Worm (Caenorhabditis elegans) whole organism, young adult: ENCODE results near the gene mec-7.
A peak's percentile ranks its signal among the peaks of the same experiment; 100 is the strongest.

Experiments used
- D2030.7 ChIP-seq: fragments of 200-800 bp; sonication (Bioruptor generic); IDR thresholded peaks from 2 replicates; pipeline ENCODE4 v1.3.6; 2022; ENCODE audit warnings: missing genetic modification reagents, missing genetic modification characterization, missing compliant biosample characterization
- F49E8.2 ChIP-seq: sonication (generic microtip); optimal IDR thresholded peaks from 3 replicates; lab custom pipeline; 2017; ENCODE audit warnings: missing genetic modification characterization, mild to moderate bottlenecking, missing compliant biosample characterization, antibody characterized with exemption, moderate library complexity; ENCODE audit not compliant: insufficient read depth
- F52B5.7 ChIP-seq: sonication (generic microtip); optimal IDR thresholded peaks from 2 replicates; lab custom pipeline; 2016; ENCODE audit warnings: mild to moderate bottlenecking, missing genetic modification characterization, missing compliant biosample characterization
- F55B11.4 ChIP-seq: sonication (generic microtip); optimal IDR thresholded peaks from 2 replicates; lab custom pipeline; 2016; ENCODE audit warnings: missing compliant biosample characterization, missing genetic modification characterization, borderline replicate concordance; ENCODE audit not compliant: insufficient read depth
- K11D2.4 ChIP-seq: fragments of 200-800 bp; sonication (Bioruptor generic); IDR thresholded peaks from 2 replicates; pipeline ENCODE4 v1.3.6; 2022; ENCODE audit warnings: missing genetic modification reagents, missing genetic modification characterization, missing compliant biosample characterization
- K12H6.12 ChIP-seq: fragments of 200-800 bp; sonication (Bioruptor generic); optimal IDR thresholded peaks from 2 replicates; lab custom pipeline; 2018; ENCODE audit warnings: mild to moderate bottlenecking, missing genetic modification characterization, missing compliant biosample characterization
- Y56A3A.18 ChIP-seq: fragments of 200-800 bp; sonication (Bioruptor generic); IDR thresholded peaks from 2 replicates; pipeline ENCODE4 v1.3.6; 2022; ENCODE audit warnings: missing genetic modification reagents, missing genetic modification characterization, missing compliant biosample characterization
- atf-7 ChIP-seq: sonication (generic microtip); optimal IDR thresholded peaks from 2 replicates; lab custom pipeline; 2017; ENCODE audit warnings: mild to moderate bottlenecking, missing genetic modification characterization, missing compliant biosample characterization
- attf-3 ChIP-seq: fragments of 200-800 bp; sonication (Bioruptor generic); conservative IDR thresholded peaks from 2 replicates; pipeline ENCODE4 v1.3.6; 2022; ENCODE audit warnings: missing genetic modification reagents, missing genetic modification characterization, missing compliant biosample characterization
- attf-5 ChIP-seq: fragments of 200-800 bp; sonication (Bioruptor generic); optimal IDR thresholded peaks from 2 replicates; lab custom pipeline; 2018; ENCODE audit warnings: mild to moderate bottlenecking, missing genetic modification characterization, missing compliant biosample characterization
- cebp-1 ChIP-seq, 2 experiments: fragments of 200-800 bp in 1 of 2; sonication (Bioruptor generic) in 1 of 2; sonication (generic microtip) in 1 of 2; IDR thresholded peaks in 1 of 2; optimal IDR thresholded peaks in 1 of 2; 2 replicates each; pipeline versions ENCODE4 v1.3.6 to Lab custom; 2017 to 2022; ENCODE audit warnings: missing compliant biosample characterization in 2 of 2, missing genetic modification characterization in 2 of 2, mild to moderate bottlenecking in 1 of 2, missing genetic modification reagents in 1 of 2, moderate library complexity in 1 of 2
- ceh-100 ChIP-seq: fragments of 200-800 bp; sonication (Bioruptor generic); IDR thresholded peaks from 2 replicates; pipeline ENCODE4 v1.3.6; 2022; ENCODE audit warnings: missing genetic modification reagents, missing genetic modification characterization, missing compliant biosample characterization
- ceh-27 ChIP-seq: fragments of 200-800 bp; sonication (Bioruptor generic); optimal IDR thresholded peaks from 2 replicates; lab custom pipeline; 2018; ENCODE audit warnings: mild to moderate bottlenecking, missing genetic modification characterization, moderate library complexity, missing compliant biosample characterization
- egl-18 ChIP-seq: fragments of 200-800 bp; sonication (Bioruptor generic); IDR thresholded peaks from 2 replicates; pipeline ENCODE4 v1.3.6; 2022; ENCODE audit warnings: missing genetic modification reagents, missing genetic modification characterization, missing compliant biosample characterization
- egl-44 ChIP-seq: fragments of 200-800 bp; sonication (Bioruptor generic); IDR thresholded peaks from 2 replicates; pipeline ENCODE4 v1.3.6; 2022; ENCODE audit warnings: missing genetic modification reagents, missing genetic modification characterization, missing compliant biosample characterization
- egrh-3 ChIP-seq: fragments of 200-800 bp; sonication (Bioruptor generic); IDR thresholded peaks from 2 replicates; pipeline ENCODE4 v1.3.6; 2022; ENCODE audit warnings: missing genetic modification reagents, missing genetic modification characterization, missing compliant biosample characterization
- hmg-1.2 ChIP-seq: fragments of 200-800 bp; sonication (Bioruptor generic); IDR thresholded peaks from 2 replicates; pipeline ENCODE4 v1.3.6; 2022; ENCODE audit warnings: missing genetic modification reagents, missing genetic modification characterization, missing compliant biosample characterization
- lag-1 ChIP-seq: fragments of 200-800 bp; sonication (Bioruptor generic); IDR thresholded peaks from 2 replicates; pipeline ENCODE4 v1.3.6; 2022; ENCODE audit warnings: missing genetic modification reagents, missing genetic modification characterization, missing compliant biosample characterization
- let-526 ChIP-seq: fragments of 200-800 bp; sonication (Bioruptor generic); IDR thresholded peaks from 2 replicates; pipeline ENCODE4 v1.3.6; 2022; ENCODE audit warnings: missing genetic modification reagents, missing genetic modification characterization, missing compliant biosample characterization
- let-607 ChIP-seq, 2 experiments: fragments of 200-800 bp in 1 of 2; sonication (Bioruptor generic) in 1 of 2; sonication (generic microtip) in 1 of 2; optimal IDR thresholded peaks; 2 replicates each; lab custom pipeline; 2016 to 2018; ENCODE audit warnings: mild to moderate bottlenecking in 2 of 2, missing compliant biosample characterization in 2 of 2, missing genetic modification characterization in 2 of 2, moderate library complexity in 2 of 2, missing genotype in 1 of 2
- lin-40 ChIP-seq: sonication (generic microtip); optimal IDR thresholded peaks from 2 replicates; lab custom pipeline; 2016; ENCODE audit warnings: missing genetic modification characterization, mild to moderate bottlenecking, missing compliant biosample characterization, missing genotype, missing genetic modification reagents
- madf-6 ChIP-seq: fragments of 200-800 bp; sonication (Bioruptor generic); IDR thresholded peaks from 2 replicates; pipeline ENCODE4 v1.3.6; 2022; ENCODE audit warnings: missing genetic modification reagents, missing genetic modification characterization, missing compliant biosample characterization
- mcd-1 ChIP-seq: fragments of 200-800 bp; sonication (Bioruptor generic); IDR thresholded peaks from 2 replicates; pipeline ENCODE4 v1.3.6; 2022; ENCODE audit warnings: missing genetic modification reagents, missing genetic modification characterization, missing compliant biosample characterization
- mes-4 ChIP-seq: sonication (generic microtip); optimal IDR thresholded peaks from 2 replicates; lab custom pipeline; 2016; ENCODE audit warnings: missing genotype, missing genetic modification characterization, missing compliant biosample characterization
- nhr-80 ChIP-seq: sonication (generic microtip); optimal IDR thresholded peaks from 2 replicates; lab custom pipeline; 2016; ENCODE audit warnings: missing genetic modification characterization, missing compliant biosample characterization
- pha-4 ChIP-seq: fragments of 150-350 bp; sonication (generic microtip); optimal IDR thresholded peaks from 2 replicates; lab custom pipeline; 2014; ENCODE audit warnings: missing biosample characterization, missing genetic modification reagents, missing genetic modification characterization
- somi-1 ChIP-seq: fragments of 200-800 bp; sonication (Bioruptor generic); optimal IDR thresholded peaks from 2 replicates; lab custom pipeline; 2018; ENCODE audit warnings: mild to moderate bottlenecking, missing genetic modification characterization, missing compliant biosample characterization
- unc-62 ChIP-seq: fragments of 150-350 bp; optimal IDR thresholded peaks from 2 replicates; lab custom pipeline; 2014; ENCODE audit warnings: missing biosample characterization, missing genetic modification reagents, missing genetic modification characterization
- xnd-1 ChIP-seq: sonication (generic microtip); optimal IDR thresholded peaks from 2 replicates; lab custom pipeline; 2016; ENCODE audit warnings: missing genotype, missing genetic modification reagents, missing genetic modification characterization, missing compliant biosample characterization
- ztf-26 ChIP-seq: sonication (generic microtip); optimal IDR thresholded peaks from 2 replicates; lab custom pipeline; 2017; ENCODE audit warnings: missing genetic modification characterization, missing compliant biosample characterization

Gene mec-7

DNA sequence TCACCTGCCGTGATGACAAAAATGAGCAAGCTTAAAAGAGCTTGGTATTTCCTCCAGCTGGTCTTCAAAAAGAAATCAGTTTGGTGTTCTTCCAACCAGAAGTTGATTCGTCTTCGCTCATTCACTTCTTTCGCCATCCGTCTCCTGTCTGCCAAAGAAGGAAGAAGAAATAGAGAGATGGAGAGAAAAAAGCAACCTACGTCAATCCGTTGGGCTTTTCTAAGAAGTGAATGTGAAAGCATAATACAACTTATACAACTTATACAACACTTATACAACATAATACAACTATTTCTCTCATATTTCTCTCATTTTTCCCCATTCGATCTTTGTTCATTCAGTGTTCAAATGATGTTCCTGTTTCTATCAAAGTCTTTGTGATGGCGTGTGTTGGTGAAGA lies 34.5 kb upstream of the mec-7 start:
- no peak for TF ChIP-seq K11D2.4 (GFP tag; lab: Robert Waterston, UW)
- TF ChIP-seq ceh-100 (GFP tag; lab: Robert Waterston, UW): no peak
- TF ChIP-seq mcd-1: no peak
- no peak for TF ChIP-seq let-526 (GFP tag; lab: Robert Waterston, UW)
- no peak for TF ChIP-seq lag-1 (GFP tag; lab: Robert Waterston, UW)
- no peak for TF ChIP-seq mes-4 (tag; lab: Kevin White, UChicago)
- TF ChIP-seq pha-4: no peak
- no peak for TF ChIP-seq F55B11.4 (tag; lab: Kevin White, UChicago)
- no peak for TF ChIP-seq unc-62
- TF ChIP-seq F52B5.7 (tag; lab: Kevin White, UChicago): no peak
- TF ChIP-seq ceh-27 (GFP tag; lab: Kevin White, UChicago): no peak
- no peak for TF ChIP-seq let-607 (tag; optimal IDR thresholded peaks at IDR 0.05; lab: Kevin White, UChicago)
- TF ChIP-seq egl-44: no peak
- no peak for TF ChIP-seq F49E8.2 (tag; lab: Kevin White, UChicago)

DNA sequence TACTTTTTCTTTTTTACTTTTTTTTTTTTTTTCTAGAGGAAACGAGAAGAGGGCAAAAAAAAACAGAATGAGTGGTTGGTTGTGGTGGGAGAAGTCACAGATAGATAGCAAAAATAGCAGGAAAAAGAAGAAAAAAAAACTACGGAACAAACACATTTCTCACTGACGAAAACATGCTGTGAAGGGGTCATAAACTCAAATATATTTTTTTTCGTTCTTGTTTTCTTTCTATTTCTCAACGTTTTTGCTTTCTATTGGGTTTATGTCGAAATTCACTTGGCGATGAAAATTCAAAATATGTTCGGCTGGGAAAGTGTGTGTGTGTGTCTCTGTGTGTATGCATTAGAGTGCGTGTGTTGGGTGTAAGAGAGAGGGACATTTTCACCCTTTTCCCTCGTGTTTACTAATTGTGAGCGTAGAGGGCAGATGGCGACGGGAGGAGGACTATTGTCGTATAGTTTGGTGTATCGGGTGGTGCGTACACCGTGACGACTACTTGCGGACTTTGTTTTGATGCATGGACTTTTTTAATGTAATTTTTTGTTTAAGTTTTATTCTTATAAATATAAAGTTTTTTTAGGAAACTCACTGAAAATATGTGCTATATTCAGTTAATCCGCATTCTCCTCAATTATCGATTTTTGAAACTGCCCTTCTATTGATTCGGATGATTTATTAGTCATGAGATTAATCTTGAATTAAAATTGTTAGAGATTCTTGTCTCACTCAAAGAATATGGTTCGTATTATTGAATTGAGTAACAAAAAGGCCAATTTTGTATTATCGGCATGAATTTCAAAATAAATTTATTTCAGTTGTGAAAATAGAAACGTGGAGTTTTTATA lies 33.1 kb upstream of the mec-7 start:
- TF ChIP-seq D2030.7 (GFP tag; lab: Robert Waterston, UW) (no peak), ztf-26 (tag; lab: Kevin White, UChicago) (peak; percentile 3), hmg-1.2 (peak; percentile 15; the same call in 1 of the 2 replicates), somi-1 (GFP tag; lab: Kevin White, UChicago) (peak; percentile 4), lin-40 (tag; lab: Kevin White, UChicago) (peak; percentile 8), attf-3 (GFP tag; lab: Robert Waterston, UW) (no peak), let-607 (tag; optimal IDR thresholded peaks at IDR 0.05; lab: Kevin White, UChicago) (no peak), attf-5 (peak; percentile 48), cebp-1 (GFP tag; IDR thresholded peaks at IDR 0.05; lab: Robert Waterston, UW) (no peak; the same call in 1 of the 2 replicates), cebp-1 (tag; optimal IDR thresholded peaks at IDR 0.05; lab: Kevin White, UChicago) (peak; percentile 87), Y56A3A.18 (GFP tag; lab: Robert Waterston, UW) (no peak), let-526 (GFP tag; lab: Robert Waterston, UW) (0 out of 2 replicates have a peak, but pooled peaks have one; percentile 32), nhr-80 (tag; lab: Kevin White, UChicago) (peak; percentile 33), K12H6.12 (tag; lab: Kevin White, UChicago) (peak; percentile 10)

DNA sequence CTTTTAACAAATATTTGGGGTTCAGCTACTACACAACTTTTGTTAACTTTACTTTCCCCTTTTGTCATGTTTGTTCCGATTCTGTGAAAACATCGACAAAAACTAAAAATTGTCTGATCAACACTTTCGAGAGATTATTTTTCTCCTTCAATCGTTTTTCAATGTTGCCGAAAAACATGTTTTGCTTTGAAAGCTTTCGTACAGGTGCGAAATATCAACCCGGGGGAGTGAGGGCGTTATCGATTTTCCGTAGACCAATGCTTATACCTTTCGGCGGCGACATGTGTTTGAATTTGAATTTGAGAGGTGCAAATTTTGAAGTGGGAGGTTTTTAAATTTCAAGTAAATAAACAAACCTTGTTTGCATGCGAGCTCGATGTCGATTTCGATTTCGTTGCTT lies 31.9 kb upstream of the mec-7 start:
- no peak for TF ChIP-seq unc-62
- TF ChIP-seq hmg-1.2: no peak
- no peak for TF ChIP-seq madf-6 (GFP tag; lab: Robert Waterston, UW)

DNA sequence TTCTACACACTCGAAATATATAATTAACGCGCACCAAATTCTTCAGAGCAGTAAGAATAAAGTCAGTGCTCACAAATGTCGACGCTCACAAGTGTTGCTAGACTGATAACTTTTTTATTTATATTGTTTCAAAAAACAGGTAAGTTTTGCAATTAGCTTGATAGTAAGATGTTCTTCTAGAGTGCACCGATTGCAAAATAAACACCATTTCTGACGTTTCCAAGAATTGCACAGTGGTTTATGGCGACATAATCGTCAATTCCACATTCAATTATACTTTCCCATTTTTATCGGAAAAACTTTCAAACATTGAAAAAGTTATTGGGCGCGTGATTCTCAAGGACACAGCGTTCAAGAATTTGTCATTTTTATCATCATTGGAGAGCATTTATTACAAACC lies 23.9 kb upstream of the mec-7 start:
- TF ChIP-seq nhr-80 (tag; lab: Kevin White, UChicago): peak; percentile 15
- TF ChIP-seq unc-62: no peak
- no peak for TF ChIP-seq atf-7 (tag; lab: Kevin White, UChicago)

DNA sequence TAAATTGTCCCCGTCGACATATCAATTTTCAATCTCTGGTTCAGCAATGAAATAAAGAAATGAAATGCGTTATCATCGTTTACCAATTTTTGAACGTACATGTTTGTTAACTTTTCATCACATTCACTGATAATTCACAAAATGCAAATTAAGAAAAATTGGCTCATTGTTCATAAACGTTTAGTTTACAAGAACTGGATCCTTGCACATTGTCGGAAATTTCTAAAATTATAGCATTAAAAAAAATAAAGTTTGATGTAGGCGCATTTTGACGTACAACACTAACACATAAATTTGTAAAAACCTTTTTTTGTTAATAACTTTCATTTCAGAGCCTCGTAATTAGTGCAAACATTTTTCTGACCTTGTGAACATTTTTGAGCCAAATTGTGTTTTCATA lies 23.2 kb upstream of the mec-7 start, which contains the start of gene gpx-7:
gpx-7 (minus strand) TSS at position 101 of the 400 bp plus-strand sequence.
- TF ChIP-seq egrh-3: no peak
- TF ChIP-seq cebp-1 (GFP tag; IDR thresholded peaks at IDR 0.05; lab: Robert Waterston, UW): no peak
- TF ChIP-seq cebp-1 (tag; optimal IDR thresholded peaks at IDR 0.05; lab: Kevin White, UChicago): no peak
- no peak for TF ChIP-seq egl-18 (GFP tag; lab: Robert Waterston, UW)
- no peak for TF ChIP-seq xnd-1 (tag; lab: Kevin White, UChicago)
- TF ChIP-seq madf-6 (GFP tag; lab: Robert Waterston, UW): no peak
- TF ChIP-seq nhr-80 (tag; lab: Kevin White, UChicago): peak; percentile 34
- TF ChIP-seq, all 124 proteins: peak for 1
